Worm (Caenorhabditis elegans): ENCODE results near the gene F35E8.13.

F35E8.13 gene

DNA sequence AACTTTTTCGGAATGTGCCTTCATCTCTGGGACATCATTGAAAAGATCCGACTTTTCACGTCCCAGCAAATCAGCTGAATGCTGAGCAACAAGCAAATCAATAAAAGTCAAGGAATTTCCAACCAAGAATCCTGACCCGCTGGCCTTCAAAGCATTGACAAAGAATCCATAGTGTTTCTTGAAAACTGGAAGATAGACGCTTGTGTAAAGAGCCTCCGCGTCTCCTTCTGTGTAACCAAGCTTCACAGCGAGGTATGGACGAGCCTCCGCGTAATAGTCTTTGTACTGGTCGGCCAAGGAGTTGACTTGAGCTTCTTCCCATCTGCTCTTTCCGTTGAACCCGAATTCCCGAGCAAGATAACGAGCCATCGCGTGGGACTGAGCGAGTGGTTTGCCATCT, 7.8 kb upstream of the F35E8.13 start:
- TF ChIP-seq snpc-4 (tag; optimal IDR thresholded peaks at IDR 0.05) = no peak
- TF ChIP-seq mls-2 (tag; optimal IDR thresholded peaks at IDR 0.05) = no peak
- TF ChIP-seq ceh-43 (GFP tag; optimal IDR thresholded peaks at IDR 0.05) = no peak
- no peak for TF ChIP-seq unc-120 (tag; optimal IDR thresholded peaks at IDR 0.05; ENCODE audit: poor library complexity, severe bottlenecking)
- no peak for TF ChIP-seq nhr-76 (tag; optimal IDR thresholded peaks at IDR 0.05)
- TF ChIP-seq nhr-28 (tag; optimal IDR thresholded peaks at IDR 0.05) = no peak
- no peak for TF ChIP-seq ceh-39 (tag; optimal IDR thresholded peaks at IDR 0.05)
- TF ChIP-seq sptf-1 (tag; optimal IDR thresholded peaks at IDR 0.05) = no peak
- no peak for TF ChIP-seq mab-5 (tag; optimal IDR thresholded peaks at IDR 0.05)
- no peak for TF ChIP-seq tbx-8 (GFP tag; optimal IDR thresholded peaks at IDR 0.05)
- TF ChIP-seq pha-4 (tag; optimal IDR thresholded peaks at IDR 0.05) = no peak
- TF ChIP-seq elt-3 (tag; optimal IDR thresholded peaks at IDR 0.05) = no peak

DNA sequence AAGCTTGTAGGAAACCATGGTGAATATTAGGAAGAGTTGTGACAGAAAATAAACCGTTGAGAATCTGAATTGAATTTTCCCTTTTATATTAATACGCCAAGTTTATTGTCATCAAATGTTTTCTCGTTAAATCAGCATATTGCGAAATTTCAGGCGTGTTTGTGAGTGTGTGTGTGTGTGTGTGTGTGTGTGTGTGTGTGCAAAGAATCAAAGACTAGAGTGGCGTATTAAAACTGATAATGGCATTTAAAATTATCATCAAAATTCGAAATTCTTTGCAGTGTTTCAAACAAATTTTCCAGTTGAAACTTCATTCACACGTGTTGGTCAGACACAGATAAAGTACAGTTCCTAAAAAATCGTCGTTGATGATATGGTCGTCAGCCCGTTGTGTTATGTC, 7.2 kb upstream of the F35E8.13 start, which contains the start of gene gst-38:
gst-38 (minus strand) TSS at position 152 of the 400 bp plus-strand sequence.
- no peak for TF ChIP-seq elt-1 (tag; optimal IDR thresholded peaks at IDR 0.05; ENCODE audit: borderline replicate concordance, insufficient read depth)
- no peak for TF ChIP-seq lin-32 (GFP tag; optimal IDR thresholded peaks at IDR 0.05)
- no peak for TF ChIP-seq ham-2 (GFP tag; optimal IDR thresholded peaks at IDR 0.05)
- TF ChIP-seq ceh-43 (GFP tag; optimal IDR thresholded peaks at IDR 0.05) = no peak
- TF ChIP-seq tbx-8 (GFP tag; optimal IDR thresholded peaks at IDR 0.05) = no peak
- TF ChIP-seq nhr-237 (tag; optimal IDR thresholded peaks at IDR 0.05) = no peak

DNA sequence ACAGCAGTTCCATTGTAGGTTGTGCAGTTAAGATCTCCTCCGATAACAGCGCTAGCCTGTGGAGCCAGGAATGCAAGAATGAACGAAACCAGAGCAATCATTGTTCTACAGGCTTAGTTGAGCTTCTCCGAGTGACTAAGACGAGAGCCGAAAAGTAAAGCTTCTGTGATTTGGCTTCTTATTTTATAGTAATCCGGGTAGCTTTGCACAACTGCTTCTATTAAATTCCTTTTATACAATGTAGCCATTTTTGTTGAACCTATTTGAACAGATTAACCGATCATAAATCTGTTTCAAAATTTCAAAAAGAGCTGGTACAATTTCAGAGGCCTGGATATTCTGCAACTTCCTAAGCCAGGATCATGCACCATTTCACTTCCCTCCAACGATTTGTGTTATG, 5.6 kb upstream of the F35E8.13 start, which contains the start of gene F35E8.9:
F35E8.9 (minus strand) TSS at position 101 of the 400 bp plus-strand sequence.
- no peak for TF ChIP-seq ceh-43 (GFP tag; optimal IDR thresholded peaks at IDR 0.05)
- TF ChIP-seq sem-2 (GFP tag; optimal IDR thresholded peaks at IDR 0.05) = no peak
- TF ChIP-seq drap-1 (GFP tag; optimal IDR thresholded peaks at IDR 0.05) = no peak
- no peak for TF ChIP-seq nhr-12 (tag; optimal IDR thresholded peaks at IDR 0.05)
- TF ChIP-seq snpc-4 (tag; optimal IDR thresholded peaks at IDR 0.05) = no peak
- no peak for TF ChIP-seq nhr-76 (tag; optimal IDR thresholded peaks at IDR 0.05)
- TF ChIP-seq cnd-1 (tag; optimal IDR thresholded peaks at IDR 0.05) = no peak
- TF ChIP-seq mep-1 (tag; optimal IDR thresholded peaks at IDR 0.05) = no peak
- no peak for TF ChIP-seq nhr-237 (tag; optimal IDR thresholded peaks at IDR 0.05)
- no peak for TF ChIP-seq mls-2 (tag; optimal IDR thresholded peaks at IDR 0.05)
- no peak for TF ChIP-seq M03D4.4 (tag; optimal IDR thresholded peaks at IDR 0.05)
- TF ChIP-seq nhr-28 (tag; optimal IDR thresholded peaks at IDR 0.05) = no peak
- TF ChIP-seq sptf-1 (tag; optimal IDR thresholded peaks at IDR 0.05) = no peak
- TF ChIP-seq unc-120 (tag; optimal IDR thresholded peaks at IDR 0.05; ENCODE audit: poor library complexity, severe bottlenecking) = no peak
- no peak for TF ChIP-seq ztf-11 (tag; optimal IDR thresholded peaks at IDR 0.05)
- TF ChIP-seq unc-62 (GFP tag; optimal IDR thresholded peaks at IDR 0.05) = no peak
- TF ChIP-seq blmp-1 (tag; optimal IDR thresholded peaks at IDR 0.05) = no peak

DNA sequence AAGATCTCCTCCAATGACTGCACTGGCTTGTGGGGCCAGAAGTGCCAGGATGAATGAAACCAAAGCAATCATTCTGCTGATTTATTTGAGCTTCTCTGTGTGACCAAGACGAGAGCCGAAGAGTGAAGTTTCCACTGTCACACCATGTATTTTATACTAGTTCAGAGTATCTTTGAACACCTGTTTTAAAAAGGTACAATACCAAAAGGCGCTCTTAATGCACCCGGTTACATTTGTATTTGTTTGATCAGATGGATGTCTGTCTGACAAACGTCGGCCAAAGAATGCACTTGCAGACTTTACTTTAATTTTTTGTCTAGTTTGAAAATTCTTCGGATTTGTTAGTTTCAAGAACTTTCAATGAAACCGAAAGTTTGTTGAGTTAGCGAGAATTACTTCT, 2.8 kb upstream of the F35E8.13 start, which contains the start of gene F35E8.10:
F35E8.10 (minus strand) TSS at position 101 of the 400 bp plus-strand sequence.
- TF ChIP-seq ceh-83 (GFP tag; optimal IDR thresholded peaks at IDR 0.05) (no peak), snpc-4 (tag; optimal IDR thresholded peaks at IDR 0.05) (no peak), nhr-76 (tag; optimal IDR thresholded peaks at IDR 0.05) (no peak), M03D4.4 (tag; optimal IDR thresholded peaks at IDR 0.05) (no peak), lsy-2 (tag; optimal IDR thresholded peaks at IDR 0.05) (no peak), sem-2 (GFP tag; optimal IDR thresholded peaks at IDR 0.05) (no peak), bed-3 (GFP tag; optimal IDR thresholded peaks at IDR 0.05) (no peak), nhr-2 (tag; optimal IDR thresholded peaks at IDR 0.05) (no peak), lin-13 (tag; optimal IDR thresholded peaks at IDR 0.05) (no peak), pha-4 (tag; optimal IDR thresholded peaks at IDR 0.05) (no peak), lin-32 (GFP tag; optimal IDR thresholded peaks at IDR 0.05) (no peak), ceh-39 (tag; optimal IDR thresholded peaks at IDR 0.05) (no peak), ztf-11 (tag; optimal IDR thresholded peaks at IDR 0.05) (no peak), ces-1 (GFP tag; optimal IDR thresholded peaks at IDR 0.05) (no peak), hlh-1 (tag; optimal IDR thresholded peaks at IDR 0.05) (no peak), elt-1 (tag; optimal IDR thresholded peaks at IDR 0.05; ENCODE audit: borderline replicate concordance, insufficient read depth) (no peak), zip-8 (tag; optimal IDR thresholded peaks at IDR 0.05) (no peak)

Data from whole organism, mixed stage, embryonic.